Fruit fly (Drosophila melanogaster) whole organism, embryonic: ENCODE measurements around the gene CG13386.

Experiments used
- Atf-2 ChIP-seq: fragments of 200-800 bp; sonication (Bioruptor generic); optimal IDR thresholded peaks from 2 replicates; lab custom pipeline; 2016; ENCODE audit warnings: missing biosample characterization, missing genetic modification characterization
- BEAF-32 ChIP-seq: fragments of 200-800 bp; sonication (Bioruptor generic); optimal IDR thresholded peaks from 3 replicates; lab custom pipeline; 2017; ENCODE audit warnings: missing biosample characterization, missing genetic modification characterization, mild to moderate bottlenecking, moderate library complexity, missing genetic modification reagents
- Blimp-1 ChIP-seq: fragments of 200-800 bp; sonication (Bioruptor generic); optimal IDR thresholded peaks from 3 replicates; lab custom pipeline; 2018; ENCODE audit warnings: missing biosample characterization, missing genetic modification characterization, mild to moderate bottlenecking, moderate library complexity, missing genetic modification reagents
- CG10979 ChIP-seq: fragments of 200-800 bp; sonication (Bioruptor generic); optimal IDR thresholded peaks from 2 replicates; lab custom pipeline; 2018; ENCODE audit warnings: missing biosample characterization, mild to moderate bottlenecking, missing genetic modification characterization, moderate library complexity
- CG11695 ChIP-seq: fragments of 200-800 bp; sonication (Bioruptor generic); IDR thresholded peaks from 3 replicates; pipeline ENCODE4 v1.3.6; 2022; ENCODE audit warnings: missing biosample characterization, missing genetic modification characterization
- CG11723 ChIP-seq: fragments of 200-800 bp; sonication (Bioruptor generic); optimal IDR thresholded peaks from 2 replicates; lab custom pipeline; 2017; ENCODE audit warnings: missing biosample characterization, mild to moderate bottlenecking, missing genetic modification characterization
- CG12219 ChIP-seq: fragments of 200-800 bp; sonication (Bioruptor generic); optimal IDR thresholded peaks from 3 replicates; lab custom pipeline; 2018; ENCODE audit warnings: missing biosample characterization, mild to moderate bottlenecking, missing genetic modification characterization
- CG13775 ChIP-seq: fragments of 200-800 bp; sonication (Bioruptor generic); optimal IDR thresholded peaks from 3 replicates; lab custom pipeline; 2017; ENCODE audit warnings: missing biosample characterization, mild to moderate bottlenecking, missing genetic modification characterization
- CG13894 ChIP-seq: fragments of 200-800 bp; sonication (Bioruptor generic); optimal IDR thresholded peaks from 3 replicates; lab custom pipeline; 2018; ENCODE audit warnings: missing biosample characterization, mild to moderate bottlenecking, missing genetic modification characterization, moderate library complexity
- CG15514 ChIP-seq: fragments of 200-800 bp; sonication (Bioruptor generic); optimal IDR thresholded peaks from 3 replicates; lab custom pipeline; 2017; ENCODE audit warnings: missing biosample characterization, missing genetic modification characterization, mild to moderate bottlenecking, moderate library complexity, missing genetic modification reagents
- CG17568 ChIP-seq: fragments of 200-800 bp; sonication (Bioruptor generic); optimal IDR thresholded peaks from 2 replicates; lab custom pipeline; 2018; ENCODE audit warnings: missing biosample characterization, mild to moderate bottlenecking, missing genetic modification characterization, moderate library complexity
- CG18476 ChIP-seq: fragments of 200-800 bp; sonication (Bioruptor generic); optimal IDR thresholded peaks from 2 replicates; lab custom pipeline; 2016; ENCODE audit warnings: missing biosample characterization, mild to moderate bottlenecking, missing genetic modification characterization
- CG2199 ChIP-seq: fragments of 200-800 bp; sonication (Bioruptor generic); IDR thresholded peaks from 3 replicates; pipeline ENCODE4 v1.3.6; 2022; ENCODE audit warnings: missing biosample characterization, missing genetic modification characterization
- CG2889 ChIP-seq: fragments of 200-800 bp; sonication (Bioruptor generic); IDR thresholded peaks from 3 replicates; pipeline ENCODE4 v1.3.6; 2022; ENCODE audit warnings: missing biosample characterization, missing genetic modification characterization
- CG43689 ChIP-seq: fragments of 200-800 bp; sonication (Bioruptor generic); IDR thresholded peaks from 2 replicates; pipeline ENCODE4 v1.3.6; 2022; ENCODE audit warnings: missing biosample characterization, missing genetic modification characterization
- CHES-1-like ChIP-seq: fragments of 200-800 bp; sonication (Bioruptor generic); optimal IDR thresholded peaks from 2 replicates; lab custom pipeline; 2016; ENCODE audit warnings: missing biosample characterization, missing genetic modification characterization
- Dbx ChIP-seq: fragments of 200-800 bp; sonication (Bioruptor generic); IDR thresholded peaks from 3 replicates; pipeline ENCODE4 v1.3.6; 2022; ENCODE audit warnings: missing biosample characterization, missing genetic modification characterization
- Dip2 ChIP-seq: fragments of 200-800 bp; sonication (Bioruptor generic); IDR thresholded peaks from 2 replicates; pipeline ENCODE4 v1.3.6; 2022; ENCODE audit warnings: missing biosample characterization, missing genetic modification characterization
- Doc3 ChIP-seq: fragments of 200-800 bp; sonication (Bioruptor generic); IDR thresholded peaks from 3 replicates; pipeline ENCODE4 v1.3.6; 2022; ENCODE audit warnings: missing biosample characterization, missing genetic modification characterization; ENCODE audit not compliant: partially characterized antibody
- E2f1 ChIP-seq: fragments of 200-800 bp; sonication (Bioruptor generic); IDR thresholded peaks from 2 replicates; pipeline ENCODE4 v1.3.6; 2022; ENCODE audit warnings: missing biosample characterization, missing genetic modification characterization
- GATAe ChIP-seq: fragments of 200-800 bp; sonication (Bioruptor generic); conservative IDR thresholded peaks from 2 replicates; pipeline ENCODE4 v1.3.6; 2022; ENCODE audit warnings: missing biosample characterization, missing genetic modification characterization
- H2.0 ChIP-seq: fragments of 200-800 bp; sonication (Bioruptor generic); IDR thresholded peaks from 2 replicates; pipeline ENCODE4 v1.3.6; 2022; ENCODE audit warnings: missing biosample characterization, missing genetic modification characterization
- Hand ChIP-seq: fragments of 200-800 bp; sonication (Bioruptor generic); optimal IDR thresholded peaks from 2 replicates; lab custom pipeline; 2017; ENCODE audit warnings: mild to moderate bottlenecking, missing biosample characterization, missing genetic modification reagents, missing genetic modification characterization
- Mad ChIP-seq: fragments of 200-800 bp; sonication (Bioruptor generic); optimal IDR thresholded peaks from 2 replicates; lab custom pipeline; 2016; ENCODE audit warnings: missing biosample characterization, missing genetic modification characterization
- Myb ChIP-seq: fragments of 200-800 bp; sonication (Bioruptor generic); optimal IDR thresholded peaks from 2 replicates; lab custom pipeline; 2016; ENCODE audit warnings: missing biosample characterization, missing genetic modification characterization
- Neu2 ChIP-seq: fragments of 200-800 bp; sonication (Bioruptor generic); optimal IDR thresholded peaks from 3 replicates; lab custom pipeline; 2016; ENCODE audit warnings: missing biosample characterization, missing genetic modification characterization, borderline replicate concordance
- Trl ChIP-seq, 3 experiments: fragments of >200 bp in 2 of 3; fragments of 200-800 bp in 1 of 3; sonication (Bioruptor generic) in 1 of 3; optimal IDR thresholded peaks; 2 replicates in 1 of 3; 3 replicates in 2 of 3; lab custom pipeline; 2016 to 2017; ENCODE audit warnings: missing biosample characterization in 1 of 3, missing genetic modification characterization in 1 of 3
- Xbp1 ChIP-seq: fragments of 200-800 bp; sonication (Bioruptor generic); optimal IDR thresholded peaks from 3 replicates; lab custom pipeline; 2016; ENCODE audit warnings: missing biosample characterization, mild to moderate bottlenecking, missing genetic modification characterization
- ac ChIP-seq: fragments of 200-800 bp; sonication (Bioruptor generic); optimal IDR thresholded peaks from 3 replicates; lab custom pipeline; 2017; ENCODE audit warnings: missing biosample characterization, mild to moderate bottlenecking, missing genetic modification characterization
- bcd ChIP-seq: fragments of 200-800 bp; sonication (Bioruptor generic); optimal IDR thresholded peaks from 2 replicates; lab custom pipeline; 2017; ENCODE audit warnings: missing biosample characterization, mild to moderate bottlenecking, missing genetic modification characterization
- br ChIP-seq: fragments of >200 bp; optimal IDR thresholded peaks from 2 replicates; lab custom pipeline; 2017
- chm ChIP-seq: fragments of 200-800 bp; sonication (Bioruptor generic); IDR thresholded peaks from 2 replicates; pipeline ENCODE4 v1.3.6; 2022; ENCODE audit warnings: missing biosample characterization, missing genetic modification characterization
- ci ChIP-seq: fragments of 200-800 bp; sonication (Bioruptor generic); IDR thresholded peaks from 3 replicates; pipeline ENCODE4 v1.3.6; 2022; ENCODE audit warnings: missing biosample characterization, missing genetic modification characterization
- crp ChIP-seq, 2 experiments: fragments of 200-800 bp; sonication (Bioruptor generic); optimal IDR thresholded peaks; 2 replicates in 1 of 2; 3 replicates in 1 of 2; lab custom pipeline; 2017; ENCODE audit warnings: missing biosample characterization in 2 of 2, missing genetic modification characterization in 2 of 2, mild to moderate bottlenecking in 1 of 2, moderate library complexity in 1 of 2
- cwo ChIP-seq: fragments of 200-800 bp; sonication (Bioruptor generic); optimal IDR thresholded peaks from 3 replicates; lab custom pipeline; 2017; ENCODE audit warnings: missing biosample characterization, missing genetic modification characterization, mild to moderate bottlenecking, moderate library complexity, missing genetic modification reagents
- da ChIP-seq: fragments of 200-800 bp; sonication (Bioruptor generic); optimal IDR thresholded peaks from 2 replicates; lab custom pipeline; 2016; ENCODE audit warnings: missing biosample characterization, missing genetic modification characterization
- dati ChIP-seq: fragments of 200-800 bp; sonication (Bioruptor generic); IDR thresholded peaks from 2 replicates; pipeline ENCODE4 v1.3.6; 2022; ENCODE audit warnings: missing biosample characterization, missing genetic modification characterization
- disco-r ChIP-seq: fragments of 200-800 bp; sonication (Bioruptor generic); optimal IDR thresholded peaks from 2 replicates; lab custom pipeline; 2016; ENCODE audit warnings: missing biosample characterization, missing genetic modification characterization
- hbn ChIP-seq: fragments of 200-800 bp; sonication (Bioruptor generic); IDR thresholded peaks from 2 replicates; pipeline ENCODE4 v1.3.6; 2022; ENCODE audit warnings: missing biosample characterization, missing genetic modification characterization; ENCODE audit not compliant: partially characterized antibody
- her ChIP-seq: fragments of 200-800 bp; sonication (Bioruptor generic); optimal IDR thresholded peaks from 2 replicates; lab custom pipeline; 2016; ENCODE audit warnings: missing biosample characterization, missing genetic modification characterization
- jumu ChIP-seq: fragments of 200-800 bp; sonication (Bioruptor generic); optimal IDR thresholded peaks from 3 replicates; lab custom pipeline; 2016; ENCODE audit warnings: missing biosample characterization, missing genetic modification characterization
- lmd ChIP-seq: fragments of 200-800 bp; sonication (Bioruptor generic); IDR thresholded peaks from 2 replicates; pipeline ENCODE4 v1.3.6; 2022; ENCODE audit warnings: missing biosample characterization, missing genetic modification characterization
- nmo ChIP-seq: fragments of 200-800 bp; sonication (Bioruptor generic); optimal IDR thresholded peaks from 2 replicates; lab custom pipeline; 2018; ENCODE audit warnings: missing biosample characterization, mild to moderate bottlenecking, missing genetic modification characterization, moderate library complexity
- org-1 ChIP-seq: fragments of 200-800 bp; sonication (Bioruptor generic); optimal IDR thresholded peaks from 2 replicates; lab custom pipeline; 2017; ENCODE audit warnings: missing biosample characterization, missing genetic modification characterization
- pzg ChIP-seq: fragments of 200-800 bp; sonication (Bioruptor generic); optimal IDR thresholded peaks from 3 replicates; lab custom pipeline; 2018; ENCODE audit warnings: missing biosample characterization, mild to moderate bottlenecking, missing genetic modification characterization, moderate library complexity
- row ChIP-seq: fragments of 200-800 bp; sonication (Bioruptor generic); IDR thresholded peaks from 3 replicates; pipeline ENCODE4 v1.3.6; 2022; ENCODE audit warnings: missing biosample characterization, missing genetic modification characterization
- schlank ChIP-seq: fragments of 200-800 bp; sonication (Bioruptor generic); optimal IDR thresholded peaks from 2 replicates; lab custom pipeline; 2018; ENCODE audit warnings: missing biosample characterization, mild to moderate bottlenecking, missing genetic modification characterization
- sim ChIP-seq: fragments of 200-800 bp; sonication (Bioruptor generic); IDR thresholded peaks from 2 replicates; pipeline ENCODE4 v1.3.6; 2022; ENCODE audit warnings: missing biosample characterization, missing genetic modification characterization
- sima ChIP-seq: fragments of 200-800 bp; sonication (Bioruptor generic); optimal IDR thresholded peaks from 2 replicates; lab custom pipeline; 2016; ENCODE audit warnings: missing biosample characterization, missing genetic modification characterization
- tna ChIP-seq: fragments of 200-800 bp; sonication (Bioruptor generic); IDR thresholded peaks from 2 replicates; pipeline ENCODE4 v1.3.6; 2022; ENCODE audit warnings: missing biosample characterization, missing genetic modification characterization; ENCODE audit not compliant: partially characterized antibody

CG13386 gene

dm6 chr2L:8382646-8383045 is 16.2 kb upstream of the CG13386 start, which contains the start of the genes CG13392 and Rcd4 (continued):
- TF ChIP-seq pzg: peak; percentile 87
- peak; percentile 20 for TF ChIP-seq org-1 (GFP tag; lab: Kevin White, UChicago)
- peak; percentile 62 for TF ChIP-seq schlank (tag; lab: Kevin White, UChicago)
- TF ChIP-seq disco-r (GFP tag; lab: Kevin White, UChicago): peak; percentile 12
- no peak for TF ChIP-seq CG2889 (GFP tag; lab: Robert Waterston, UW)
- TF ChIP-seq jumu (GFP tag; lab: Kevin White, UChicago): peak; percentile 73
- no peak for TF ChIP-seq sima (GFP tag; lab: Kevin White, UChicago)
- TF ChIP-seq Dip2: no peak
- TF ChIP-seq bcd (GFP tag; lab: Kevin White, UChicago): peak; percentile 46
- peak; percentile 39 for TF ChIP-seq CG10979 (tag; lab: Kevin White, UChicago)
- peak; percentile 57 for TF ChIP-seq H2.0 (GFP tag; lab: Robert Waterston, UW)
- no peak for TF ChIP-seq Trl (optimal IDR thresholded peaks at IDR 0.05; lab: Kevin White, UChicago)
- TF ChIP-seq Trl (GFP tag; optimal IDR thresholded peaks at IDR 0.05; lab: Kevin White, UChicago): peak; percentile 75
- peak; percentile 63 for TF ChIP-seq BEAF-32 (GFP tag; lab: Kevin White, UChicago)
- TF ChIP-seq ac (GFP tag; lab: Kevin White, UChicago): no peak
- TF ChIP-seq dati (GFP tag; lab: Robert Waterston, UW): no peak
- TF ChIP-seq lmd (GFP tag; lab: Robert Waterston, UW): peak; percentile 38; the same call in 1 of the 2 replicates
- TF ChIP-seq GATAe: no peak
- TF ChIP-seq CG43689 (GFP tag; lab: Robert Waterston, UW): no peak
- TF ChIP-seq CG13894: peak; percentile 80
- no peak for TF ChIP-seq cwo (GFP tag; lab: Kevin White, UChicago)
- no peak for TF ChIP-seq br (lab: Kevin White, UChicago)
- TF ChIP-seq CG12219 (GFP tag; lab: Kevin White, UChicago): peak; percentile 42
- peak; percentile 21 for TF ChIP-seq CG13775
- TF ChIP-seq Atf-2 (GFP tag; lab: Kevin White, UChicago): peak; percentile 31
- peak; percentile 23 for TF ChIP-seq da (GFP tag; lab: Kevin White, UChicago)
- TF ChIP-seq tna (GFP tag; lab: Robert Waterston, UW): no peak
- TF ChIP-seq CHES-1-like: peak; percentile 79
- peak; percentile 33; the same call in 1 of the 2 replicates for TF ChIP-seq E2f1 (GFP tag; lab: Robert Waterston, UW)
- peak; percentile 71 for TF ChIP-seq Mad (GFP tag; lab: Kevin White, UChicago)
- peak; percentile 60 to 91 for TF ChIP-seq crp (GFP tag; optimal IDR thresholded peaks at IDR 0.05; lab: Kevin White, UChicago)
- peak; percentile 51; the same call in 1 of the 2 replicates for TF ChIP-seq chm (GFP tag; lab: Robert Waterston, UW)
- TF ChIP-seq nmo: peak; percentile 51
- TF ChIP-seq Dbx (GFP tag; lab: Robert Waterston, UW): peak; percentile 71
- TF ChIP-seq Myb (GFP tag; lab: Kevin White, UChicago): peak; percentile 77
- TF ChIP-seq CG18476 (GFP tag; lab: Kevin White, UChicago): peak; percentile 28
- TF ChIP-seq Xbp1: peak; percentile 65
- peak; percentile 68; the same call in 2 of the 3 replicates for TF ChIP-seq ci (GFP tag; lab: Robert Waterston, UW)
- no peak for TF ChIP-seq Hand
- TF ChIP-seq Blimp-1 (GFP tag; lab: Kevin White, UChicago): peak; percentile 27
- no peak; the same call in 2 of the 3 replicates for TF ChIP-seq CG11695 (GFP tag; lab: Robert Waterston, UW)
- TF ChIP-seq her: peak; percentile 81
- TF ChIP-seq CG15514 (GFP tag; lab: Kevin White, UChicago): peak; percentile 90
- TF ChIP-seq CG2199: no peak
- TF ChIP-seq CG11723 (GFP tag; lab: Kevin White, UChicago): peak; percentile 3
- no peak for TF ChIP-seq Neu2
- TF ChIP-seq CG17568 (GFP tag; lab: Kevin White, UChicago): no peak
- TF ChIP-seq Doc3: peak; percentile 67; the same call in 1 of the 3 replicates
- peak; percentile 53; the same call in 1 of the 2 replicates for TF ChIP-seq hbn (GFP tag; lab: Robert Waterston, UW)
- TF ChIP-seq row (GFP tag; lab: Robert Waterston, UW): peak; percentile 66
- no peak for TF ChIP-seq sim (GFP tag; lab: Robert Waterston, UW)
